Worm (Caenorhabditis elegans) whole organism, mixed stage, embryonic: Measurements from ENCODE around the gene mans-2.
A peak's percentile ranks its signal among the peaks of the same experiment; 100 is the strongest.

ENCODE experiments used
- M03D4.4 ChIP-seq: sonication (generic microtip); optimal IDR thresholded peaks from 2 replicates; lab custom pipeline; 2017; ENCODE audit warnings: mild to moderate bottlenecking, missing genetic modification characterization, missing compliant biosample characterization
- bed-3 ChIP-seq: fragments of 200-800 bp; sonication (Bioruptor generic); optimal IDR thresholded peaks from 3 replicates; lab custom pipeline; 2018; ENCODE audit warnings: mild to moderate bottlenecking, missing genetic modification characterization, moderate library complexity, missing compliant biosample characterization
- blmp-1 ChIP-seq: fragments of 150-350 bp; optimal IDR thresholded peaks from 2 replicates; lab custom pipeline; 2014; ENCODE audit warnings: missing biosample characterization, missing genetic modification characterization
- ceh-39 ChIP-seq: fragments of 150-350 bp; optimal IDR thresholded peaks from 2 replicates; lab custom pipeline; 2014; ENCODE audit warnings: missing biosample characterization, missing genetic modification characterization
- ceh-43 ChIP-seq: fragments of 200-800 bp; sonication (Bioruptor generic); optimal IDR thresholded peaks from 2 replicates; lab custom pipeline; 2018; ENCODE audit warnings: mild to moderate bottlenecking, missing genetic modification characterization, moderate library complexity, missing compliant biosample characterization
- ceh-83 ChIP-seq: fragments of 200-800 bp; sonication (Bioruptor generic); optimal IDR thresholded peaks from 2 replicates; lab custom pipeline; 2018; ENCODE audit warnings: mild to moderate bottlenecking, missing genetic modification characterization, missing compliant biosample characterization
- ces-1 ChIP-seq: fragments of 150-350 bp; optimal IDR thresholded peaks from 2 replicates; lab custom pipeline; 2014; ENCODE audit warnings: missing biosample characterization, missing genetic modification reagents, missing genetic modification characterization
- cnd-1 ChIP-seq: fragments of 200-800 bp; sonication (Bioruptor generic); optimal IDR thresholded peaks from 2 replicates; lab custom pipeline; 2018; ENCODE audit warnings: mild to moderate bottlenecking, missing genetic modification characterization, missing compliant biosample characterization
- drap-1 ChIP-seq: fragments of 200-800 bp; sonication (Bioruptor generic); optimal IDR thresholded peaks from 3 replicates; lab custom pipeline; 2018; ENCODE audit warnings: mild to moderate bottlenecking, missing genetic modification characterization, missing compliant biosample characterization
- elt-1 ChIP-seq: sonication (generic microtip); optimal IDR thresholded peaks from 2 replicates; lab custom pipeline; 2017; ENCODE audit warnings: missing genetic modification characterization, mild to moderate bottlenecking, missing compliant biosample characterization, antibody characterized with exemption, moderate library complexity, borderline replicate concordance; ENCODE audit not compliant: insufficient read depth
- elt-3 ChIP-seq: fragments of 150-350 bp; optimal IDR thresholded peaks from 2 replicates; lab custom pipeline; 2014; ENCODE audit warnings: missing biosample characterization, missing genetic modification characterization
- flh-1 ChIP-seq: fragments of 200-800 bp; sonication (Bioruptor generic); optimal IDR thresholded peaks from 2 replicates; lab custom pipeline; 2018; ENCODE audit warnings: mild to moderate bottlenecking, missing genetic modification characterization, moderate library complexity, missing compliant biosample characterization
- ham-2 ChIP-seq: fragments of 200-800 bp; sonication (Bioruptor generic); optimal IDR thresholded peaks from 2 replicates; lab custom pipeline; 2018; ENCODE audit warnings: mild to moderate bottlenecking, missing genetic modification characterization, missing compliant biosample characterization
- lin-13 ChIP-seq: fragments of 150-350 bp; optimal IDR thresholded peaks from 2 replicates; lab custom pipeline; 2014; ENCODE audit warnings: missing biosample characterization, missing genetic modification characterization
- lin-32 ChIP-seq: fragments of 200-800 bp; sonication (Bioruptor generic); optimal IDR thresholded peaks from 2 replicates; lab custom pipeline; 2018; ENCODE audit warnings: mild to moderate bottlenecking, missing genetic modification characterization, missing compliant biosample characterization
- lsy-2 ChIP-seq: fragments of 150-350 bp; optimal IDR thresholded peaks from 2 replicates; lab custom pipeline; 2014; ENCODE audit warnings: missing biosample characterization, missing genetic modification characterization
- mab-5 ChIP-seq: fragments of 150-350 bp; optimal IDR thresholded peaks from 2 replicates; lab custom pipeline; 2014; ENCODE audit warnings: missing biosample characterization, missing genetic modification characterization
- mep-1 ChIP-seq: fragments of 150-350 bp; optimal IDR thresholded peaks from 2 replicates; lab custom pipeline; 2017; ENCODE audit warnings: missing biosample characterization, missing genetic modification reagents, missing genetic modification characterization, inconsistent platforms
- mls-2 ChIP-seq: sonication (generic microtip); optimal IDR thresholded peaks from 2 replicates; lab custom pipeline; 2016; ENCODE audit warnings: mild to moderate bottlenecking, missing genetic modification characterization, moderate library complexity, missing compliant biosample characterization
- nhr-2 ChIP-seq: fragments of 150-350 bp; optimal IDR thresholded peaks from 2 replicates; lab custom pipeline; 2014; ENCODE audit warnings: missing biosample characterization, missing genetic modification characterization
- nhr-237 ChIP-seq: fragments of 150-350 bp; optimal IDR thresholded peaks from 2 replicates; lab custom pipeline; 2014; ENCODE audit warnings: missing biosample characterization, missing genetic modification characterization
- nhr-28 ChIP-seq: fragments of 150-350 bp; optimal IDR thresholded peaks from 2 replicates; lab custom pipeline; 2014; ENCODE audit warnings: missing biosample characterization, missing genetic modification characterization
- nhr-76 ChIP-seq: sonication (generic microtip); optimal IDR thresholded peaks from 2 replicates; lab custom pipeline; 2017; ENCODE audit warnings: missing biosample characterization, missing genetic modification characterization
- pha-4 ChIP-seq: fragments of 150-350 bp; optimal IDR thresholded peaks from 2 replicates; lab custom pipeline; 2018; ENCODE audit warnings: missing biosample characterization, missing genetic modification reagents, missing genetic modification characterization
- sem-2 ChIP-seq: fragments of 200-800 bp; sonication (Bioruptor generic); optimal IDR thresholded peaks from 2 replicates; lab custom pipeline; 2018; ENCODE audit warnings: mild to moderate bottlenecking, missing genetic modification characterization, missing compliant biosample characterization
- snpc-4 ChIP-seq: fragments of 150-350 bp; optimal IDR thresholded peaks from 2 replicates; lab custom pipeline; 2014; ENCODE audit warnings: missing biosample characterization, missing genetic modification characterization
- sptf-1 ChIP-seq: sonication (generic microtip); optimal IDR thresholded peaks from 2 replicates; lab custom pipeline; 2017; ENCODE audit warnings: mild to moderate bottlenecking, missing genetic modification characterization, moderate library complexity, missing compliant biosample characterization
- tbx-8 ChIP-seq: fragments of 200-800 bp; sonication (Bioruptor generic); optimal IDR thresholded peaks from 2 replicates; lab custom pipeline; 2018; ENCODE audit warnings: mild to moderate bottlenecking, missing genetic modification characterization, moderate library complexity, missing compliant biosample characterization
- unc-120 ChIP-seq: sonication (generic microtip); optimal IDR thresholded peaks from 2 replicates; lab custom pipeline; 2017; ENCODE audit warnings: missing genetic modification characterization, missing compliant biosample characterization; ENCODE audit not compliant: poor library complexity, severe bottlenecking
- unc-39 ChIP-seq: fragments of 150-350 bp; optimal IDR thresholded peaks from 2 replicates; lab custom pipeline; 2014; ENCODE audit warnings: missing biosample characterization, missing genetic modification characterization
- unc-62 ChIP-seq: fragments of 150-350 bp; optimal IDR thresholded peaks from 2 replicates; lab custom pipeline; 2014; ENCODE audit warnings: missing biosample characterization, missing genetic modification reagents, missing genetic modification characterization
- zip-8 ChIP-seq: fragments of 150-350 bp; optimal IDR thresholded peaks from 2 replicates; lab custom pipeline; 2014; ENCODE audit warnings: missing biosample characterization, missing genetic modification characterization
- ztf-11 ChIP-seq: fragments of 150-350 bp; optimal IDR thresholded peaks from 2 replicates; lab custom pipeline; 2014; ENCODE audit warnings: missing biosample characterization, missing genetic modification characterization

Gene mans-2

DNA sequence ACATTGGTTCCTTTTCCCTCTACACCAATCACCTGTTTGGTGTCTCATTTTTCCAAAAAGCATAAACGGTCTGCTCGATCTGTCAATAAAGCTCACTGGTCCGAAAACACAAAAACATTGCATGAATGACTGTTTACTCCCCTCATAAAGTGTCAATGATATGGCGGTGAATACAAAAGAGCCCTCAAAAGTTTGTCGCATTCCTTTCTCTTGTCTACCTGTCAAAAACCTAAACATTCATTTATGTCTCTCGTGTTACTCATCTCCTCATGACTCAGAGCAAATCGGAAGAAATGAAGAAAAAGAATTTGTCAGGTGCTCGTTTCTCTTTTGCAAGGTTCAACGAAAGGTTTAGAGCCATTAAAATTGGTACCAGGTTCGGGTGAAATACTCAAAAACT is 34.1 kb downstream of the mans-2 start:
- TF ChIP-seq unc-62 (no peak), ham-2 (no peak), lsy-2 (tag; lab: Kevin White, UChicago) (no peak), sptf-1 (tag; lab: Kevin White, UChicago) (no peak), tbx-8 (GFP tag; lab: Kevin White, UChicago) (no peak), M03D4.4 (tag; lab: Kevin White, UChicago) (no peak), unc-120 (tag; lab: Kevin White, UChicago) (no peak), ceh-43 (GFP tag; lab: Kevin White, UChicago) (no peak), nhr-28 (tag; lab: Kevin White, UChicago) (no peak), elt-1 (no peak), ces-1 (GFP tag; lab: Kevin White, UChicago) (no peak), cnd-1 (tag; lab: Kevin White, UChicago) (no peak), ceh-83 (GFP tag; lab: Kevin White, UChicago) (no peak), unc-39 (no peak), elt-3 (tag; lab: Kevin White, UChicago) (no peak), nhr-237 (no peak), flh-1 (GFP tag; lab: Kevin White, UChicago) (no peak), nhr-76 (tag; lab: Kevin White, UChicago) (no peak)

DNA sequence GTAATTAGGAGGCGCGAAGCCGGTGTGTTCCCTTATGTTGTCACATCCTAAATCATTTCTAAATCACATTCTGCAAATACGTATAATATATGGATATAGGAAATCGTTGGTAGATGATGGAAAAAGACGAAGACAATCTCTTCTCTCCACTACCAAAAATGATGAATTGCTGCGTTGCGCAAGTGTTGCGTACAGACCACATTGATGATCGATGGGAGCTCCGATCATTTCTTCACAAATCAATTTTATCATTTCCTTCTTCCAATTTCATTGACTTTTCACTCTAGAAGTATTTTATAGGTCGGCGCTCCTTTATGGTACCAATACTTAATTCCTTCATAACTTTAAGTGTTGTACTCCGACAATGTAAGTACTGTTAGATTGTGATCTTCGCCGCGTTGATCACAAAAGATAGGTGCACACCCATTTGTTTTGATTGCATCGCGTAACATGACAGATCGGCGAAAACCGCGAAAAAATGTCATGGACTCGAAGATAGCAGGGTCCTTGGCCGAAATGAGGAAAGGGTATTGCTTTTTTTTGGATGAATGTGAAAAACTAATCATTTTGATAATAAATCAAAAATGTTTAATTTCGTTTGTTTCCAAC is 35.7 kb downstream of the mans-2 start:
- no peak for TF ChIP-seq blmp-1 (tag; lab: Kevin White, UChicago)
- no peak for TF ChIP-seq snpc-4 (tag; lab: Kevin White, UChicago)
- no peak for TF ChIP-seq ztf-11
- no peak for TF ChIP-seq unc-39
- TF ChIP-seq cnd-1 (tag; lab: Kevin White, UChicago) = no peak
- peak; percentile 93 for TF ChIP-seq elt-1
- peak; percentile 81 for TF ChIP-seq zip-8
- TF ChIP-seq mab-5 (tag; lab: Kevin White, UChicago) = no peak
- peak; percentile 12 for TF ChIP-seq unc-62
- no peak for TF ChIP-seq nhr-76 (tag; lab: Kevin White, UChicago)
- TF ChIP-seq ces-1 (GFP tag; lab: Kevin White, UChicago) = no peak
- no peak for TF ChIP-seq lin-13 (tag; lab: Kevin White, UChicago)
- no peak for TF ChIP-seq ceh-83 (GFP tag; lab: Kevin White, UChicago)
- no peak for TF ChIP-seq mep-1
- TF ChIP-seq nhr-2 (tag; lab: Kevin White, UChicago) = peak; percentile 29
- no peak for TF ChIP-seq drap-1
- TF ChIP-seq ham-2 = no peak
- no peak for TF ChIP-seq sptf-1 (tag; lab: Kevin White, UChicago)

DNA sequence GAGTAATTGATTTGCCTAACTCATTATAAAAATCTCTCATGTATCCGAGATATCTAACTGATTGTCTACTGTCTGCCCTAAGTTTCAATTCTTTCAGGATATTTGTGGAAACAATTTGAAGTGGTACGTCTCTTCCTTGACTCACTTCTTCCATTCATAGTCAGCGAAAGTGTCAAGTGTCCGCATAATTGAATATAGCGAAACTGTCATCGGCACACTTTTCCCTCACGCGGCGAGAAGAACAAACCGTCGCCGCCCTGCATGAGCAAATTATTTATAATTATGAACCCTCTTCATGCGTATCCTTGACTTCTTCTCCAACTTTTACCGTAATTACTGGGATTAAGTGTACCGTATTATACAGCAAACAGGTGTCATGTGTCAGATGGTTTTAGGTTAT is 36.7 kb downstream of the mans-2 start:
- peak; percentile 17 for TF ChIP-seq mls-2
- no peak for TF ChIP-seq flh-1 (GFP tag; lab: Kevin White, UChicago)
- no peak for TF ChIP-seq blmp-1 (tag; lab: Kevin White, UChicago)
- peak; percentile 68 for TF ChIP-seq ces-1 (GFP tag; lab: Kevin White, UChicago)
- TF ChIP-seq, all 35 proteins: peak for 2

DNA sequence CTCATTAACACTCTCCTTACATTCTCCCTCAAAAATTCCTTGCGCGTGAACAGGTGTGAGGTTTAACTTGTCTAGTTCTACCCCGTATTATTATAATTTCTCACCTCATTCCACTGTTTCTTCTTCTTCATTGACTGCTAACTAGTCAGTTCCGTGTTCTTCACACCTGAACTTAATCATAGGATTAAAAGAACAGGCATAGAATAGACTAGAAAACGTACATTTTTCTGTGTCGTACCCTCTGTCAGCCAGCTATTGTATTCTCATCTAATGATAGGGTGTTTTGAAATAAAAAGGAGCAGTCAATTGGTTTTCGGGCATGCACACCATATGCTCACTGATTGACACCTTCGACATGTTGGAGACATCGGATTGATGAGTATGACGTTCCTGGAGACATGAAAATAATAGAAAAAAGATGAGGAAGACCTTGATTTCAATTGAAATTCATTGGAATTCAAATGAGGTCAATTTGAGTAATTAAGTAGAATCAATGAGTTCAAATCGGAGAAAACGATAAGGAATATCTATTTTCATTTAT is 37.8 kb downstream of the mans-2 start:
- TF ChIP-seq drap-1 (no peak), elt-1 (no peak), nhr-2 (tag; lab: Kevin White, UChicago) (peak; percentile 50), nhr-237 (no peak), nhr-76 (tag; lab: Kevin White, UChicago) (no peak), tbx-8 (GFP tag; lab: Kevin White, UChicago) (no peak), elt-3 (tag; lab: Kevin White, UChicago) (no peak), nhr-28 (tag; lab: Kevin White, UChicago) (no peak), unc-62 (peak; percentile 83), lin-32 (GFP tag; lab: Kevin White, UChicago) (peak; percentile 70), bed-3 (GFP tag; lab: Kevin White, UChicago) (no peak), pha-4 (no peak), mab-5 (tag; lab: Kevin White, UChicago) (no peak)
- TF ChIP-seq, all 35 proteins: peak for 3

DNA sequence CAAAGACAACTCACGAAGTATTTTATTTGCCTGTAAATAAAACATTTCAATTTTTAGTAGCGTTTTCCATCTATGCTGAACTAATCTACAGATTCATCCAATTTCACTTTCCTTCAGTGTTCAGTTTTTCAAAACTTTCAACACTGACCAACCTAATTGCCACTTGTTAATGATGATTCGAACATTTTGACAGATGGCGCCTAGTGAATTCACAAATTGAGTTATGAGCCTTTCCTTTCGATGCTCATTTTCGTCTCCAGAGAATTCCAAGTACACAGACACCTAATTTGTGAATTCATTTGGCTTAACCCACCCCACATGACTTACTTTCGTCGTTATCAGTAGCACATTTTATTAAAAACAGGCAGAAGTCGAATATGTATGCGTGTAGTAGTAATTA is 38.5 kb downstream of the mans-2 start:
- TF ChIP-seq unc-120 (tag; lab: Kevin White, UChicago) (no peak), sem-2 (GFP tag; lab: Kevin White, UChicago) (no peak), ces-1 (GFP tag; lab: Kevin White, UChicago) (peak; percentile 95), ceh-39 (tag; lab: Kevin White, UChicago) (no peak), lsy-2 (tag; lab: Kevin White, UChicago) (no peak), unc-62 (no peak), cnd-1 (tag; lab: Kevin White, UChicago) (peak; percentile 28), drap-1 (no peak)
